Worm (Caenorhabditis elegans): ENCODE results near the gene Y11D7A.10.

Y11D7A.10 gene

ce11 chrIV:9239151-9239550 lies 20.4 kb downstream of the Y11D7A.10 start:
- TF ChIP-seq saeg-2 (GFP tag; IDR thresholded peaks at IDR 0.05) = no peak
- TF ChIP-seq gei-8 (GFP tag; optimal IDR thresholded peaks at IDR 0.05) = no peak
- no peak for TF ChIP-seq aha-1 (tag)
- TF ChIP-seq daf-16 (GFP tag; optimal IDR thresholded peaks at IDR 0.05) = no peak
- TF ChIP-seq daf-16 (tag; optimal IDR thresholded peaks at IDR 0.05) = no peak
- no peak for TF ChIP-seq vab-7 (GFP tag; IDR thresholded peaks at IDR 0.05)
- no peak for TF ChIP-seq ceh-20 (GFP tag; IDR thresholded peaks at IDR 0.05)
- TF ChIP-seq mdl-1 (tag; optimal IDR thresholded peaks at IDR 0.05) = no peak
- TF ChIP-seq nhr-77 (tag; optimal IDR thresholded peaks at IDR 0.05) = no peak
- TF ChIP-seq nhr-10 (tag; optimal IDR thresholded peaks at IDR 0.05) = no peak
- no peak for TF ChIP-seq rbr-2 (tag; optimal IDR thresholded peaks at IDR 0.05)
- no peak for TF ChIP-seq madf-5 (GFP tag; IDR thresholded peaks at IDR 0.05)

DNA sequence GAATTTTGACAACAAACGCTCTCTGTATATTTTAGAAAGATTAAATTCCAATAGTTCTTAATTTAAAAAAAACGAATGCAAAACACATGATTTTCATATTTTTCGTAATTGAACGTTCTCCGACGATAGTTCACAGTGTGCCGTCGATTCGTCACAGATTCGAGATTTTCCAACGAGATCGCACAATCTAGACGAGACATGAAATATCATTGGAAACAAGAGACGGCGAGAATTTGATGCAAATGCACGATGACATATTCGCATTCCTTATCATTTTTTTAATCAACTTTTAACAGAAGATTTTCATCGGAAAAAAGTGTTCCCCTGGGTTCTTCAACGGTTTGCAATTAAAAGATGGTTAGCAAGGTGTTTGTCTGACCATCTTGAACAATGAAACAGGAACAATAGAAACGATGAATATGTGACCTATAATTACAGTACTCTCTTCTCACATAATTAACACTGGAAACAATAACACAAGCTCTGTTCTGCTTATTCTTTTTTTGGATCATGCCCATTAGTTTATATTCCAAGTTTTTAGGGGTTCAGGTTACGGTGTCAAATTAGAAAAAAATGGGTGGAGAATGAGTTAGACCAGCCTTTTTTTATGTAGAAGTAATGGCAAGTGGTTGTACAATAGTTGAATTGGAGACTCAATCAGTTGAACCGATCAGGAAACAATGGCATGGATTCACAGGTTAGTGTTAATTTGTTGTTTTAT lies 27.0 kb downstream of the Y11D7A.10 start, which contains the start of gene Y11D7A.3:
TSS of gene Y11D7A.3 (plus strand) at position 671 of the 721 bp plus-strand sequence.
- TF ChIP-seq daf-12 (tag; optimal IDR thresholded peaks at IDR 0.05) (no peak), dmd-6 (GFP tag; IDR thresholded peaks at IDR 0.05) (no peak), cey-2 (tag; optimal IDR thresholded peaks at IDR 0.05; ENCODE audit: borderline replicate concordance, insufficient read depth) (no peak), ceh-32 (tag; optimal IDR thresholded peaks at IDR 0.05; ENCODE audit: poor library complexity) (no peak), aha-1 (tag) (peak; percentile 54), ceh-20 (GFP tag; IDR thresholded peaks at IDR 0.05) (0 out of 2 replicates have a peak, but pooled peaks have one; percentile 15), ztf-7 (tag; optimal IDR thresholded peaks at IDR 0.05) (no peak), nhr-28 (tag; optimal IDR thresholded peaks at IDR 0.05) (peak; percentile 40), ZK337.2 (GFP tag; IDR thresholded peaks at IDR 0.05) (no peak), fkh-10 (GFP tag; optimal IDR thresholded peaks at IDR 0.05) (no peak), Y105C5A.15 (GFP tag; IDR thresholded peaks at IDR 0.05) (no peak), mdt-29 (GFP tag; IDR thresholded peaks at IDR 0.05) (no peak), madf-9 (GFP tag; conservative IDR thresholded peaks at IDR 0.05) (no peak), hif-1 (tag; optimal IDR thresholded peaks at IDR 0.05) (no peak), lin-38 (GFP tag; IDR thresholded peaks at IDR 0.05) (no peak), Y48G9A.11 (GFP tag; IDR thresholded peaks at IDR 0.05) (no peak), rbr-2 (tag; optimal IDR thresholded peaks at IDR 0.05) (no peak)

DNA sequence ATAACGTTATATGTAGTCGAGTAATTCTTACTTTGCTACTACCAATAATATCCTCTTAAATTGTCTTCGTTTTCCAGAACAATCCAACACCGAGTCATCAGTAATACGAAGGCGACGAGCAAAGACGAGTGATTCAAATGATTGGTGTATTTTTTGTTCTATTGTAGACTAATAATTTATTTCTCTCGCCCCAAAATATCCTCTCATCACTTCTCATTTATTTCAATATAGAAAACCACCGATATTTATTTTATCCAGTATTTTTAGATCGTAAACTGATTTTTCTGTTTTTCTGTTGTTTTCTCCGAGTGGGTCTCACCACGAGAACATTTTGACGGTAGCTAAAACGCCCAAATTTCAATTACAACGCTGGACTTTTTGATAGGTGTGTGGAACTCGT lies 31.9 kb downstream of the Y11D7A.10 start:
- TF ChIP-seq T26A8.4 (GFP tag; IDR thresholded peaks at IDR 0.05) = no peak
- no peak for TF ChIP-seq zag-1 (tag; optimal IDR thresholded peaks at IDR 0.05)
- TF ChIP-seq attf-4 (tag; optimal IDR thresholded peaks at IDR 0.05) = no peak
- peak; percentile 92 for TF ChIP-seq aha-1 (tag)
- TF ChIP-seq snpc-4 (tag; optimal IDR thresholded peaks at IDR 0.05) = no peak
- no peak for TF ChIP-seq snpc-1.2 (GFP tag; IDR thresholded peaks at IDR 0.05)
- TF ChIP-seq dmd-9 (GFP tag; IDR thresholded peaks at IDR 0.05) = no peak
- TF ChIP-seq ama-1 (optimal IDR thresholded peaks at IDR 0.05) = no peak

ce11 chrIV:9224825-9225224 lies 34.7 kb downstream of the Y11D7A.10 start, which contains the start of gene C46C2.3:
Gene C46C2.3 (plus strand): TSS chrIV:9225125.
- no peak for TF ChIP-seq lin-39 (tag; optimal IDR thresholded peaks at IDR 0.05)
- TF ChIP-seq Y105C5A.15 (GFP tag; IDR thresholded peaks at IDR 0.05) = no peak
- peak in 1 of 2 experiments; percentile 19 for TF ChIP-seq unc-62 (GFP tag; optimal IDR thresholded peaks at IDR 0.05 in 1 of 2)
- no peak for TF ChIP-seq unc-62 (tag; optimal IDR thresholded peaks at IDR 0.05)
- TF ChIP-seq zfp-2 (tag; optimal IDR thresholded peaks at IDR 0.05) = no peak
- no peak for TF ChIP-seq nhr-25 (tag; optimal IDR thresholded peaks at IDR 0.05; ENCODE audit: borderline replicate concordance, insufficient read depth)
- no peak for TF ChIP-seq cey-2 (tag; optimal IDR thresholded peaks at IDR 0.05; ENCODE audit: borderline replicate concordance, insufficient read depth)
- TF ChIP-seq zag-1 (tag; optimal IDR thresholded peaks at IDR 0.05) = no peak
